Worm (Caenorhabditis elegans) whole organism, L4 larva: ENCODE results near the gene srt-63.
A peak's percentile ranks its signal among the peaks of the same experiment; 100 is the strongest.

Experiments
- F49E8.2 ChIP-seq: sonication (generic microtip); optimal IDR thresholded peaks from 2 replicates; lab custom pipeline; 2016; ENCODE audit warnings: missing compliant biosample characterization, mild to moderate bottlenecking, missing genetic modification characterization, borderline replicate concordance
- T20F7.1 ChIP-seq: fragments of 200-800 bp; sonication (Bioruptor generic); optimal IDR thresholded peaks from 2 replicates; lab custom pipeline; 2018; ENCODE audit warnings: mild to moderate bottlenecking, missing genetic modification characterization, missing compliant biosample characterization
- Y105C5A.15 ChIP-seq: fragments of 200-800 bp; sonication (Bioruptor generic); IDR thresholded peaks from 2 replicates; pipeline ENCODE4 v1.3.6; 2022; ENCODE audit warnings: missing genetic modification characterization, missing compliant biosample characterization
- Y48G9A.11 ChIP-seq: fragments of 200-800 bp; sonication (Bioruptor generic); IDR thresholded peaks from 2 replicates; pipeline ENCODE4 v1.3.6; 2022; ENCODE audit warnings: missing genetic modification reagents, missing genetic modification characterization, missing compliant biosample characterization
- Y5F2A.4 ChIP-seq: fragments of 200-800 bp; sonication (Bioruptor generic); optimal IDR thresholded peaks from 2 replicates; lab custom pipeline; 2018; ENCODE audit warnings: mild to moderate bottlenecking, missing genetic modification characterization, missing compliant biosample characterization
- Y75B8A.6 ChIP-seq: fragments of 200-800 bp; sonication (Bioruptor generic); IDR thresholded peaks from 2 replicates; pipeline ENCODE4 v1.3.6; 2022; ENCODE audit warnings: missing genetic modification reagents, missing genetic modification characterization, missing compliant biosample characterization
- arid-1 ChIP-seq: fragments of 200-800 bp; sonication (Bioruptor generic); conservative IDR thresholded peaks from 2 replicates; pipeline ENCODE4 v1.3.6; 2022; ENCODE audit warnings: missing genetic modification reagents, missing genetic modification characterization, missing compliant biosample characterization
- ceh-20 ChIP-seq: fragments of 200-800 bp; sonication (Bioruptor generic); IDR thresholded peaks from 2 replicates; pipeline ENCODE4 v1.3.6; 2022; ENCODE audit warnings: missing genetic modification reagents, missing genetic modification characterization, missing compliant biosample characterization
- cey-2 ChIP-seq: sonication (generic microtip); optimal IDR thresholded peaks from 3 replicates; lab custom pipeline; 2017; ENCODE audit warnings: missing genetic modification characterization, mild to moderate bottlenecking, missing compliant biosample characterization, antibody characterized with exemption, borderline replicate concordance; ENCODE audit not compliant: insufficient read depth
- ctbp-1 ChIP-seq: fragments of 200-800 bp; sonication (Bioruptor generic); IDR thresholded peaks from 2 replicates; pipeline ENCODE4 v1.3.6; 2022; ENCODE audit warnings: missing genetic modification reagents, missing genetic modification characterization, missing compliant biosample characterization
- daf-16 ChIP-seq, 3 experiments: sonication (generic microtip); optimal IDR thresholded peaks; 2 replicates each; lab custom pipeline; 2016 to 2017; ENCODE audit warnings: missing genetic modification characterization in 3 of 3, missing genetic modification reagents in 3 of 3, mild to moderate bottlenecking in 2 of 3, missing compliant biosample characterization in 2 of 3, missing biosample characterization in 1 of 3, moderate library complexity in 1 of 3
- dmd-6 ChIP-seq: fragments of 200-800 bp; sonication (Bioruptor generic); IDR thresholded peaks from 2 replicates; pipeline ENCODE4 v1.3.6; 2022; ENCODE audit warnings: missing genetic modification reagents, missing genetic modification characterization, missing compliant biosample characterization
- dmd-8 ChIP-seq: fragments of 200-800 bp; sonication (Bioruptor generic); IDR thresholded peaks from 2 replicates; pipeline ENCODE4 v1.3.6; 2022; ENCODE audit warnings: missing genetic modification characterization, missing compliant biosample characterization
- dmd-9 ChIP-seq: fragments of 200-800 bp; sonication (Bioruptor generic); IDR thresholded peaks from 2 replicates; pipeline ENCODE4 v1.3.6; 2022; ENCODE audit warnings: missing genetic modification reagents, missing genetic modification characterization, missing compliant biosample characterization
- dpl-1 ChIP-seq: fragments of 150-350 bp; optimal IDR thresholded peaks from 2 replicates; lab custom pipeline; 2014; ENCODE audit warnings: missing biosample characterization, missing genetic modification reagents, missing genetic modification characterization
- dve-1 ChIP-seq: sonication (generic microtip); optimal IDR thresholded peaks from 2 replicates; lab custom pipeline; 2017; ENCODE audit warnings: antibody characterized with exemption, mild to moderate bottlenecking, missing genetic modification characterization, missing compliant biosample characterization; ENCODE audit not compliant: insufficient read depth
- egl-43 ChIP-seq: fragments of 200-800 bp; sonication (Bioruptor generic); IDR thresholded peaks from 2 replicates; pipeline ENCODE4 v1.3.6; 2022; ENCODE audit warnings: missing genetic modification reagents, missing genetic modification characterization, missing compliant biosample characterization
- hlh-11 ChIP-seq: fragments of 200-800 bp; sonication (Bioruptor generic); optimal IDR thresholded peaks from 2 replicates; lab custom pipeline; 2018; ENCODE audit warnings: mild to moderate bottlenecking, missing genetic modification characterization, missing compliant biosample characterization
- hlh-30 ChIP-seq: sonication (generic microtip); optimal IDR thresholded peaks from 2 replicates; lab custom pipeline; 2017; ENCODE audit warnings: antibody characterized with exemption, mild to moderate bottlenecking, missing genetic modification characterization, missing compliant biosample characterization; ENCODE audit not compliant: insufficient read depth
- lim-7 ChIP-seq: fragments of 200-800 bp; sonication (Bioruptor generic); IDR thresholded peaks from 2 replicates; pipeline ENCODE4 v1.3.6; 2022; ENCODE audit warnings: missing genetic modification characterization, missing compliant biosample characterization
- lin-29 ChIP-seq: fragments of 200-800 bp; sonication (Bioruptor generic); IDR thresholded peaks from 2 replicates; pipeline ENCODE4 v1.3.6; 2022; ENCODE audit warnings: missing genetic modification reagents, missing genetic modification characterization, missing compliant biosample characterization
- lsy-2 ChIP-seq, 2 experiments: fragments of 150-350 bp in 1 of 2; sonication (generic microtip) in 1 of 2; optimal IDR thresholded peaks; 2 replicates each; lab custom pipeline; 2014 to 2017; ENCODE audit warnings: missing biosample characterization in 2 of 2, missing genetic modification characterization in 2 of 2
- madf-5 ChIP-seq, 2 experiments: fragments of 200-800 bp; sonication (Bioruptor generic); IDR thresholded peaks; 2 replicates each; pipeline ENCODE4 v1.3.6; 2022; ENCODE audit warnings: missing compliant biosample characterization in 2 of 2, missing genetic modification characterization in 2 of 2
- madf-9 ChIP-seq: fragments of 200-800 bp; sonication (Bioruptor generic); conservative IDR thresholded peaks from 2 replicates; pipeline ENCODE4 v1.3.6; 2022; ENCODE audit warnings: missing genetic modification reagents, missing genetic modification characterization, missing compliant biosample characterization
- mdt-29 ChIP-seq: fragments of 200-800 bp; sonication (Bioruptor generic); IDR thresholded peaks from 2 replicates; pipeline ENCODE4 v1.3.6; 2022; ENCODE audit warnings: missing genetic modification reagents, missing genetic modification characterization, missing compliant biosample characterization
- mes-2 ChIP-seq: sonication (generic microtip); optimal IDR thresholded peaks from 2 replicates; lab custom pipeline; 2016; ENCODE audit warnings: missing genotype, mild to moderate bottlenecking, missing genetic modification characterization, missing compliant biosample characterization; ENCODE audit not compliant: poor library complexity, severe bottlenecking
- mxl-2 ChIP-seq: fragments of 200-800 bp; sonication (Bioruptor generic); conservative IDR thresholded peaks from 2 replicates; pipeline ENCODE4 v1.3.6; 2022; ENCODE audit warnings: missing genetic modification reagents, missing genetic modification characterization, missing compliant biosample characterization
- mxl-3 ChIP-seq: fragments of 200-800 bp; sonication (Bioruptor generic); optimal IDR thresholded peaks from 2 replicates; lab custom pipeline; 2018; ENCODE audit warnings: mild to moderate bottlenecking, missing genetic modification characterization, missing compliant biosample characterization
- nhr-11 ChIP-seq: fragments of 150-350 bp; optimal IDR thresholded peaks from 2 replicates; lab custom pipeline; 2014; ENCODE audit warnings: missing biosample characterization, missing genetic modification characterization
- nhr-237 ChIP-seq: sonication (generic microtip); optimal IDR thresholded peaks from 2 replicates; lab custom pipeline; 2017; ENCODE audit warnings: missing biosample characterization, missing genetic modification characterization
- nhr-42 ChIP-seq: fragments of 200-800 bp; sonication (Bioruptor generic); IDR thresholded peaks from 2 replicates; pipeline ENCODE4 v1.3.6; 2022; ENCODE audit warnings: missing genetic modification characterization, missing compliant biosample characterization
- nhr-77 ChIP-seq: fragments of 150-350 bp; optimal IDR thresholded peaks from 2 replicates; lab custom pipeline; 2014; ENCODE audit warnings: missing biosample characterization, missing genetic modification characterization
- pha-4 ChIP-seq, 2 experiments: fragments of 150-350 bp in 1 of 2; fragments of 200-800 bp in 1 of 2; sonication (Bioruptor generic) in 1 of 2; IDR thresholded peaks in 1 of 2; optimal IDR thresholded peaks in 1 of 2; 2 replicates each; pipeline versions ENCODE4 v1.3.6 to Lab custom; 2014 to 2022; ENCODE audit warnings: missing genetic modification characterization in 2 of 2, missing genetic modification reagents in 2 of 2, missing biosample characterization in 1 of 2, missing compliant biosample characterization in 1 of 2
- pqm-1 ChIP-seq: sonication (generic microtip); optimal IDR thresholded peaks from 2 replicates; lab custom pipeline; 2017; ENCODE audit warnings: missing biosample characterization, missing genetic modification characterization
- set-16 ChIP-seq: fragments of 200-800 bp; sonication (Bioruptor generic); IDR thresholded peaks from 2 replicates; pipeline ENCODE4 v1.3.6; 2022; ENCODE audit warnings: missing genetic modification reagents, missing genetic modification characterization, missing compliant biosample characterization
- skn-1 ChIP-seq: fragments of 150-350 bp; optimal IDR thresholded peaks from 2 replicates; lab custom pipeline; 2014; ENCODE audit warnings: missing biosample characterization, missing genetic modification characterization
- snpc-1.2 ChIP-seq: fragments of 200-800 bp; sonication (Bioruptor generic); IDR thresholded peaks from 2 replicates; pipeline ENCODE4 v1.3.6; 2022; ENCODE audit warnings: missing genetic modification reagents, missing genetic modification characterization, missing compliant biosample characterization
- snpc-4 ChIP-seq: fragments of 150-350 bp; optimal IDR thresholded peaks from 2 replicates; lab custom pipeline; 2014; ENCODE audit warnings: missing biosample characterization, missing genetic modification characterization
- unc-62 ChIP-seq, 3 experiments: fragments of 150-350 bp in 1 of 3; sonication (generic microtip); optimal IDR thresholded peaks in 2 of 3; peaks in 1 of 3; 1 replicate in 1 of 3; 2 replicates in 2 of 3; lab custom pipeline; 2014 to 2017; ENCODE audit warnings: missing biosample characterization in 3 of 3, missing genetic modification characterization in 3 of 3, missing genetic modification reagents in 3 of 3, missing genotype in 1 of 3
- zfp-2 ChIP-seq: sonication (generic microtip); optimal IDR thresholded peaks from 2 replicates; lab custom pipeline; 2016; ENCODE audit warnings: mild to moderate bottlenecking, missing genetic modification characterization, missing compliant biosample characterization
- zip-2 ChIP-seq: fragments of 150-350 bp; optimal IDR thresholded peaks from 2 replicates; lab custom pipeline; 2014; ENCODE audit warnings: missing biosample characterization, missing genetic modification characterization
- ztf-11 ChIP-seq: fragments of 150-350 bp; optimal IDR thresholded peaks from 2 replicates; lab custom pipeline; 2014; ENCODE audit warnings: missing biosample characterization, missing genetic modification characterization

Gene srt-63

DNA sequence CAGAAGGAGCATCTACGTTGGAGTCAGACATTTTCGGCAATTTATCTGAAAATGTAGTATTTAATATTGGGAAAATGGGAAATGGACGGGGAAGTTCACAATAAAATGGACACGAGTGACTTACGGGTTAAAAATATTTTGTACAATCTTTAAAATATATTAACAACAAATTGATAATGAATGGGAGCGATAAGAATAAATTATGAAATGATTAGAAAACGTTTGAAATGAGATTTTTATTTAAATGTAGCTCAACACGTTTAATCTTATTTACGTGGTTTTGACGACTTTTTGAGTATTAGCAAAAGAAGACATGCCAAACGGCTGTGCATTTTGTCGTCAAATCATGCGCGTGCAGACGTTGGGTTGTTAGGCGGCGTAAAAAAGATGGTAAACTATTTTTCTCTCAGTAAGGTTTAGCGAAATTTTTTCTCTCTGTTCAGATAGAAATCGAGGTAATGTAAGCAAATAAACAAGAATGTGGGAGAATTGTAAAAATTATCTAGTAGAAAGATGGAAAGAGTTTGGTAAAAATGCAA lies 22.2 kb upstream of the srt-63 start, which contains the start of gene fbxa-64:
fbxa-64 (minus strand) TSS at position 51 of the 539 bp plus-strand sequence.
- TF ChIP-seq dpl-1 = peak; percentile 7
- no peak for TF ChIP-seq mxl-2
- TF ChIP-seq nhr-11 (tag; lab: Kevin White, UChicago) = no peak
- TF ChIP-seq unc-62 (GFP tag; optimal IDR thresholded peaks at IDR 0.05 in 1 of 2; lab: Kevin White, UChicago) = peak in 1 of 2 experiments; percentile 8
- no peak for TF ChIP-seq unc-62 (tag; optimal IDR thresholded peaks at IDR 0.05; lab: Kevin White, UChicago)
- TF ChIP-seq mes-2 (tag; lab: Kevin White, UChicago) = peak; percentile 50

DNA sequence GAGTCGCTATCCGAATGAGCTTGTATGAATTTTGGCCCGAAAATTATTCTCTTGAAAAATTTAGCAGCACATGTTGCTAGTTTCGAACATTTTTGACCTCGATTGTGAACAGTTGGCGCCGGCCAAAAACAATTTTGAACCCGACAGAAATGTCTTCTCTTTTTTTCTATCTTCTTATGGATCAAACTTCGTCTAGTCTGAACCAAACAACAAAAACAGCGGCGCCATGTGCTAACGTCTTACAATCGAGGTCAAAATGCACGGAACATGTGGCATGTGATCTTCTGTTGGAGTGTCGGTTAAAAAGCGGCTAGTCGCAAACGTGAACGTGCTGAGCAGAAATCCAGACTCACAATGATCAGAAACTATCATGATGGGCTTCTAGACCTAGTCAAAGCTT lies 20.2 kb upstream of the srt-63 start:
- TF ChIP-seq cey-2 (tag; lab: Kevin White, UChicago) (no peak), Y75B8A.6 (GFP tag; lab: Robert Waterston, UW) (no peak), snpc-4 (tag; lab: Kevin White, UChicago) (no peak), lin-29 (GFP tag; lab: Robert Waterston, UW) (no peak), arid-1 (no peak), pha-4 (GFP tag; IDR thresholded peaks at IDR 0.05; lab: Robert Waterston, UW) (no peak), pha-4 (tag; optimal IDR thresholded peaks at IDR 0.05; lab: Kevin White, UChicago) (no peak), ceh-20 (GFP tag; lab: Robert Waterston, UW) (0 out of 2 replicates have a peak, but pooled peaks have one; percentile 26), madf-9 (GFP tag; lab: Robert Waterston, UW) (no peak), nhr-42 (GFP tag; lab: Robert Waterston, UW) (no peak), egl-43 (GFP tag; lab: Robert Waterston, UW) (no peak), hlh-11 (tag; lab: Kevin White, UChicago) (peak; percentile 70), daf-16 (GFP tag; optimal IDR thresholded peaks at IDR 0.05; lab: Kevin White, UChicago) (peak in 1 of 2 experiments; percentile 90), daf-16 (tag; optimal IDR thresholded peaks at IDR 0.05; lab: Kevin White, UChicago) (no peak), zip-2 (tag; lab: Kevin White, UChicago) (no peak), lsy-2 (tag; optimal IDR thresholded peaks at IDR 0.05; lab: Kevin White, UChicago) (no peak), madf-5 (GFP tag; IDR thresholded peaks at IDR 0.05; lab: Robert Waterston, UW) (no peak), Y5F2A.4 (GFP tag; lab: Kevin White, UChicago) (no peak), T20F7.1 (GFP tag; lab: Kevin White, UChicago) (no peak), hlh-30 (tag; lab: Kevin White, UChicago) (peak; percentile 16), lim-7 (no peak), Y105C5A.15 (GFP tag; lab: Robert Waterston, UW) (no peak), nhr-77 (tag; lab: Kevin White, UChicago) (no peak), dve-1 (tag; lab: Kevin White, UChicago) (no peak), nhr-11 (tag; lab: Kevin White, UChicago) (peak; percentile 15), snpc-1.2 (GFP tag; lab: Robert Waterston, UW) (no peak), dmd-9 (no peak), nhr-237 (tag; lab: Kevin White, UChicago) (no peak), set-16 (GFP tag; lab: Robert Waterston, UW) (no peak), ctbp-1 (no peak), skn-1 (tag; lab: Kevin White, UChicago) (no peak), pqm-1 (no peak), mxl-2 (no peak), dmd-8 (GFP tag; lab: Robert Waterston, UW) (no peak), F49E8.2 (no peak), mxl-3 (GFP tag; lab: Kevin White, UChicago) (peak; percentile 49), unc-62 (GFP tag; optimal IDR thresholded peaks at IDR 0.05 in 1 of 2; lab: Kevin White, UChicago) (peak in 1 of 2 experiments; percentile 80), unc-62 (tag; optimal IDR thresholded peaks at IDR 0.05; lab: Kevin White, UChicago) (no peak), Y48G9A.11 (GFP tag; lab: Robert Waterston, UW) (no peak), dmd-6 (GFP tag; lab: Robert Waterston, UW) (peak; percentile 56), zfp-2 (tag; lab: Kevin White, UChicago) (no peak), ztf-11 (tag; lab: Kevin White, UChicago) (no peak), mdt-29 (GFP tag; lab: Robert Waterston, UW) (no peak)
